Fruit fly (Drosophila melanogaster) whole organism, wandering third instar larva: ENCODE measurements around the gene CG46463.

ENCODE experiments used
- Abd-B ChIP-seq: fragments of >200 bp; optimal IDR thresholded peaks from 2 replicates; lab custom pipeline; 2017; ENCODE audit warnings: missing biosample characterization, missing genetic modification characterization
- CG32264 ChIP-seq: fragments of 200-800 bp; sonication (Bioruptor generic); optimal IDR thresholded peaks from 2 replicates; lab custom pipeline; 2016; ENCODE audit warnings: missing biosample characterization, missing genetic modification characterization
- CG9705 ChIP-seq: fragments of 200-800 bp; sonication (Bioruptor generic); optimal IDR thresholded peaks from 2 replicates; lab custom pipeline; 2018; ENCODE audit warnings: missing biosample characterization, mild to moderate bottlenecking, missing genetic modification characterization
- CrebA ChIP-seq: fragments of 200-800 bp; sonication (Bioruptor generic); optimal IDR thresholded peaks from 2 replicates; lab custom pipeline; 2016; ENCODE audit warnings: missing biosample characterization, mild to moderate bottlenecking, missing genetic modification characterization, borderline replicate concordance
- Dfd ChIP-seq: fragments of >200 bp; optimal IDR thresholded peaks from 2 replicates; lab custom pipeline; 2017; ENCODE audit warnings: missing biosample characterization, missing genetic modification characterization
- Dif ChIP-seq: fragments of 200-275, 200-300 bp; sonication (Bioruptor generic); optimal IDR thresholded peaks from 2 replicates; lab custom pipeline; 2018; ENCODE audit warnings: missing biosample characterization, missing genetic modification characterization; ENCODE audit not compliant: partially characterized antibody
- GATAd ChIP-seq: sonication (Bioruptor generic); optimal IDR thresholded peaks from 2 replicates; lab custom pipeline; 2016; ENCODE audit warnings: missing biosample characterization, missing genetic modification characterization
- HLH106 ChIP-seq: fragments of 200-800 bp; optimal IDR thresholded peaks from 3 replicates; lab custom pipeline; 2019; ENCODE audit warnings: missing biosample characterization, mild to moderate bottlenecking, missing genetic modification characterization, moderate library complexity
- Hnf4 ChIP-seq: fragments of 200-800 bp; sonication (Bioruptor generic); optimal IDR thresholded peaks from 2 replicates; lab custom pipeline; 2016; ENCODE audit warnings: missing biosample characterization, mild to moderate bottlenecking, missing genetic modification characterization
- Hr78 ChIP-seq: fragments of >200 bp; optimal IDR thresholded peaks from 2 replicates; lab custom pipeline; 2017; ENCODE audit warnings: missing biosample characterization, missing genetic modification characterization
- Hr83 ChIP-seq: fragments of 200-300 bp; sonication (Bioruptor generic); optimal IDR thresholded peaks from 2 replicates; lab custom pipeline; 2016; ENCODE audit warnings: missing biosample characterization, mild to moderate bottlenecking, missing genetic modification characterization, moderate library complexity; ENCODE audit not compliant: poor library complexity, severe bottlenecking
- Jra ChIP-seq: sonication (Bioruptor generic); optimal IDR thresholded peaks from 2 replicates; lab custom pipeline; 2016; ENCODE audit warnings: missing biosample characterization, missing genetic modification characterization
- Mio ChIP-seq: sonication (Bioruptor generic); optimal IDR thresholded peaks from 2 replicates; lab custom pipeline; 2016; ENCODE audit warnings: missing biosample characterization, missing genetic modification characterization
- Myc ChIP-seq: fragments of >200 bp; optimal IDR thresholded peaks from 2 replicates; lab custom pipeline; 2017
- N ChIP-seq: fragments of >200 bp; optimal IDR thresholded peaks from 2 replicates; lab custom pipeline; 2018; ENCODE audit warnings: missing biosample characterization, missing external identifiers, missing genetic modification characterization
- OdsH ChIP-seq: fragments of 200-800 bp; sonication (Bioruptor generic); optimal IDR thresholded peaks from 2 replicates; lab custom pipeline; 2016; ENCODE audit warnings: missing biosample characterization, mild to moderate bottlenecking, missing genetic modification characterization
- Rel ChIP-seq, 2 experiments: fragments of 200-800 bp; sonication (Bioruptor generic) in 1 of 2; optimal IDR thresholded peaks; 2 replicates in 1 of 2; 3 replicates in 1 of 2; lab custom pipeline; 2016 to 2019; ENCODE audit warnings: mild to moderate bottlenecking in 2 of 2, missing biosample characterization in 2 of 2, missing genetic modification characterization in 2 of 2, moderate library complexity in 1 of 2
- Sp1 ChIP-seq: fragments of 200-800 bp; sonication (Bioruptor generic); optimal IDR thresholded peaks from 3 replicates; lab custom pipeline; 2019; ENCODE audit warnings: missing biosample characterization, mild to moderate bottlenecking, missing genetic modification characterization, moderate library complexity
- Vsx2 ChIP-seq: fragments of 200-300, 225-300 bp; sonication (Bioruptor generic); optimal IDR thresholded peaks from 2 replicates; lab custom pipeline; 2018; ENCODE audit warnings: missing biosample characterization, missing genetic modification characterization; ENCODE audit not compliant: partially characterized antibody
- br ChIP-seq: fragments of 200-800 bp; sonication (Bioruptor generic); optimal IDR thresholded peaks from 2 replicates; lab custom pipeline; 2016; ENCODE audit warnings: missing biosample characterization, missing genetic modification characterization
- brk ChIP-seq: fragments of 200-800 bp; sonication (Bioruptor generic); optimal IDR thresholded peaks from 2 replicates; lab custom pipeline; 2016; ENCODE audit warnings: missing biosample characterization, mild to moderate bottlenecking, missing genetic modification characterization
- dl ChIP-seq, 2 experiments: fragments of 175-275, 200-275 bp in 1 of 2; fragments of 200-275 bp in 1 of 2; sonication (Bioruptor generic); optimal IDR thresholded peaks; lab custom pipeline; 2018; ENCODE audit warnings: mild to moderate bottlenecking in 2 of 2, missing biosample characterization in 2 of 2, missing genetic modification characterization in 2 of 2, moderate library complexity in 2 of 2; ENCODE audit not compliant: partially characterized antibody in 2 of 2, insufficient read depth in 1 of 2
- dmrt93B ChIP-seq: fragments of 200-800 bp; sonication (Bioruptor generic); optimal IDR thresholded peaks from 2 replicates; lab custom pipeline; 2018; ENCODE audit warnings: missing biosample characterization, mild to moderate bottlenecking, missing genetic modification characterization
- dsf ChIP-seq: sonication (Bioruptor generic); optimal IDR thresholded peaks from 2 replicates; lab custom pipeline; 2016; ENCODE audit warnings: missing biosample characterization, missing genetic modification characterization, borderline replicate concordance
- ey ChIP-seq: fragments of 200-800 bp; sonication (Bioruptor generic); optimal IDR thresholded peaks from 2 replicates; lab custom pipeline; 2016; ENCODE audit warnings: missing biosample characterization, missing genetic modification characterization
- foxo ChIP-seq, 2 experiments: fragments of 200-800 bp; sonication (Bioruptor generic); optimal IDR thresholded peaks; 2 replicates in 1 of 2; 3 replicates in 1 of 2; lab custom pipeline; 2016 to 2017; ENCODE audit warnings: missing biosample characterization in 2 of 2, missing genetic modification characterization in 2 of 2
- fru ChIP-seq: fragments of 200-800 bp; sonication (Bioruptor generic); optimal IDR thresholded peaks from 3 replicates; lab custom pipeline; 2016; ENCODE audit warnings: missing biosample characterization, mild to moderate bottlenecking, missing genetic modification characterization
- h ChIP-seq: fragments of 200-800 bp; sonication (Bioruptor generic); optimal IDR thresholded peaks from 3 replicates; lab custom pipeline; 2016; ENCODE audit warnings: missing biosample characterization, mild to moderate bottlenecking, missing genetic modification characterization
- jim ChIP-seq: fragments of 175-275, 200-325 bp; sonication (Bioruptor generic); optimal IDR thresholded peaks from 2 replicates; lab custom pipeline; 2016; ENCODE audit warnings: missing biosample characterization, mild to moderate bottlenecking, missing genetic modification characterization
- lola ChIP-seq: fragments of >200 bp; optimal IDR thresholded peaks from 2 replicates; lab custom pipeline; 2017; ENCODE audit warnings: missing biosample characterization, missing genetic modification characterization
- pan ChIP-seq: fragments of >200 bp; optimal IDR thresholded peaks from 2 replicates; lab custom pipeline; 2017
- psq ChIP-seq: fragments of 200-800 bp; sonication (Bioruptor generic); optimal IDR thresholded peaks from 3 replicates; lab custom pipeline; 2017; ENCODE audit warnings: missing biosample characterization, mild to moderate bottlenecking, missing genetic modification characterization, moderate library complexity
- rgr ChIP-seq: fragments of 200-800 bp; sonication (Bioruptor generic); optimal IDR thresholded peaks from 3 replicates; lab custom pipeline; 2016; ENCODE audit warnings: missing biosample characterization, mild to moderate bottlenecking, missing genetic modification characterization
- sage ChIP-seq: fragments of 200-800 bp; sonication (Bioruptor generic); optimal IDR thresholded peaks from 2 replicates; lab custom pipeline; 2016; ENCODE audit warnings: missing biosample characterization, mild to moderate bottlenecking, missing genetic modification characterization
- sv ChIP-seq: fragments of 200-800 bp; sonication (Bioruptor generic); optimal IDR thresholded peaks from 3 replicates; lab custom pipeline; 2016; ENCODE audit warnings: missing biosample characterization, missing genetic modification characterization
- tai ChIP-seq: sonication (Bioruptor generic); optimal IDR thresholded peaks from 2 replicates; lab custom pipeline; 2016; ENCODE audit warnings: missing biosample characterization, missing genetic modification characterization
- usp ChIP-seq: fragments of >200 bp; optimal IDR thresholded peaks from 2 replicates; lab custom pipeline; 2017; ENCODE audit warnings: missing biosample characterization, missing genetic modification characterization
- woc ChIP-seq: sonication (Bioruptor generic); optimal IDR thresholded peaks from 2 replicates; lab custom pipeline; 2016; ENCODE audit warnings: missing biosample characterization, mild to moderate bottlenecking, missing genetic modification characterization

Gene CG46463

dm6 chr3L:3417759-3418158 lies 43.4 kb upstream of the CG46463 start:
- TF ChIP-seq sv (GFP tag; lab: Kevin White, UChicago): no peak
- TF ChIP-seq rgr (GFP tag; lab: Kevin White, UChicago): peak; percentile 24
- TF ChIP-seq brk: no peak
- no peak for TF ChIP-seq Abd-B (GFP tag; lab: Kevin White, UChicago)
- TF ChIP-seq tai: peak; percentile 38
- TF ChIP-seq pan: no peak
- TF ChIP-seq dsf (GFP tag; lab: Kevin White, UChicago): no peak
- TF ChIP-seq Hr83 (GFP tag; lab: Kevin White, UChicago): peak; percentile 54
- no peak for TF ChIP-seq lola
- TF ChIP-seq HLH106 (tag; lab: Kevin White, UChicago): no peak

- TF ChIP-seq Dif (peak; percentile 63), usp (GFP tag; lab: Kevin White, UChicago) (no peak), h (GFP tag; lab: Kevin White, UChicago) (peak; percentile 72), brk (no peak), dmrt93B (GFP tag; lab: Kevin White, UChicago) (peak; percentile 19), CG32264 (GFP tag; lab: Kevin White, UChicago) (peak; percentile 29), Sp1 (GFP tag; lab: Kevin White, UChicago) (peak; percentile 78), tai (no peak), OdsH (peak; percentile 57), CG9705 (GFP tag; lab: Kevin White, UChicago) (peak; percentile 81), foxo (GFP tag; optimal IDR thresholded peaks at IDR 0.05; lab: Kevin White, UChicago) (peak in 1 of 2 experiments; percentile 40), woc (GFP tag; lab: Kevin White, UChicago) (peak; percentile 69), Vsx2 (GFP tag; lab: Kevin White, UChicago) (no peak), rgr (GFP tag; lab: Kevin White, UChicago) (peak; percentile 70), br (peak; percentile 77), Hr78 (GFP tag; lab: Kevin White, UChicago) (peak; percentile 25), dsf (GFP tag; lab: Kevin White, UChicago) (peak; percentile 24), Hr83 (GFP tag; lab: Kevin White, UChicago) (no peak), dl (GFP tag; optimal IDR thresholded peaks at IDR 0.05; lab: Kevin White, UChicago; ENCODE audit: insufficient read depth in 1 of 2, partially characterized antibody in 2 of 2) (peak in 1 of 2 experiments; percentile 24), Rel (GFP tag; optimal IDR thresholded peaks at IDR 0.05; lab: Kevin White, UChicago) (no peak), Rel (tag; optimal IDR thresholded peaks at IDR 0.05; lab: Kevin White, UChicago) (peak; percentile 84), fru (GFP tag; lab: Kevin White, UChicago) (peak; percentile 68), Myc (lab: Kevin White, UChicago) (peak; percentile 3), HLH106 (tag; lab: Kevin White, UChicago) (peak; percentile 72), Mio (GFP tag; lab: Kevin White, UChicago) (no peak), sv (GFP tag; lab: Kevin White, UChicago) (no peak), pan (no peak), N (GFP tag; lab: Kevin White, UChicago) (peak; percentile 61), lola (no peak), Dfd (GFP tag; lab: Kevin White, UChicago) (no peak), CrebA (GFP tag; lab: Kevin White, UChicago) (peak; percentile 4), jim (GFP tag; lab: Kevin White, UChicago) (no peak), psq (GFP tag; lab: Kevin White, UChicago) (peak; percentile 71), Abd-B (GFP tag; lab: Kevin White, UChicago) (no peak), sage (GFP tag; lab: Kevin White, UChicago) (no peak), Hnf4 (GFP tag; lab: Kevin White, UChicago) (peak; percentile 60), ey (GFP tag; lab: Kevin White, UChicago) (peak; percentile 70), GATAd (GFP tag; lab: Kevin White, UChicago) (peak; percentile 28), Jra (GFP tag; lab: Kevin White, UChicago) (peak; percentile 20)
Observed at dm6 chr3L:3418207-3419086, 42.7 kb upstream of the CG46463 start.
